Fruit fly (Drosophila melanogaster) whole organism, wandering third instar larva: ENCODE results near the gene CG7320.

Source experiments
- Abd-B ChIP-seq: fragments of >200 bp; optimal IDR thresholded peaks from 2 replicates; lab custom pipeline; 2017; ENCODE audit warnings: missing biosample characterization, missing genetic modification characterization
- CG32264 ChIP-seq: fragments of 200-800 bp; sonication (Bioruptor generic); optimal IDR thresholded peaks from 2 replicates; lab custom pipeline; 2016; ENCODE audit warnings: missing biosample characterization, missing genetic modification characterization
- CG9705 ChIP-seq: fragments of 200-800 bp; sonication (Bioruptor generic); optimal IDR thresholded peaks from 2 replicates; lab custom pipeline; 2018; ENCODE audit warnings: missing biosample characterization, mild to moderate bottlenecking, missing genetic modification characterization
- CrebA ChIP-seq: fragments of 200-800 bp; sonication (Bioruptor generic); optimal IDR thresholded peaks from 2 replicates; lab custom pipeline; 2016; ENCODE audit warnings: missing biosample characterization, mild to moderate bottlenecking, missing genetic modification characterization, borderline replicate concordance
- Dfd ChIP-seq: fragments of >200 bp; optimal IDR thresholded peaks from 2 replicates; lab custom pipeline; 2017; ENCODE audit warnings: missing biosample characterization, missing genetic modification characterization
- Dif ChIP-seq: fragments of 200-275, 200-300 bp; sonication (Bioruptor generic); optimal IDR thresholded peaks from 2 replicates; lab custom pipeline; 2018; ENCODE audit warnings: missing biosample characterization, missing genetic modification characterization; ENCODE audit not compliant: partially characterized antibody
- GATAd ChIP-seq: sonication (Bioruptor generic); optimal IDR thresholded peaks from 2 replicates; lab custom pipeline; 2016; ENCODE audit warnings: missing biosample characterization, missing genetic modification characterization
- HLH106 ChIP-seq: fragments of 200-800 bp; optimal IDR thresholded peaks from 3 replicates; lab custom pipeline; 2019; ENCODE audit warnings: missing biosample characterization, mild to moderate bottlenecking, missing genetic modification characterization, moderate library complexity
- Hnf4 ChIP-seq: fragments of 200-800 bp; sonication (Bioruptor generic); optimal IDR thresholded peaks from 2 replicates; lab custom pipeline; 2016; ENCODE audit warnings: missing biosample characterization, mild to moderate bottlenecking, missing genetic modification characterization
- Hr78 ChIP-seq: fragments of >200 bp; optimal IDR thresholded peaks from 2 replicates; lab custom pipeline; 2017; ENCODE audit warnings: missing biosample characterization, missing genetic modification characterization
- Hr83 ChIP-seq: fragments of 200-300 bp; sonication (Bioruptor generic); optimal IDR thresholded peaks from 2 replicates; lab custom pipeline; 2016; ENCODE audit warnings: missing biosample characterization, mild to moderate bottlenecking, missing genetic modification characterization, moderate library complexity; ENCODE audit not compliant: poor library complexity, severe bottlenecking
- Jra ChIP-seq: sonication (Bioruptor generic); optimal IDR thresholded peaks from 2 replicates; lab custom pipeline; 2016; ENCODE audit warnings: missing biosample characterization, missing genetic modification characterization
- Mio ChIP-seq: sonication (Bioruptor generic); optimal IDR thresholded peaks from 2 replicates; lab custom pipeline; 2016; ENCODE audit warnings: missing biosample characterization, missing genetic modification characterization
- Myc ChIP-seq: fragments of >200 bp; optimal IDR thresholded peaks from 2 replicates; lab custom pipeline; 2017
- N ChIP-seq: fragments of >200 bp; optimal IDR thresholded peaks from 2 replicates; lab custom pipeline; 2018; ENCODE audit warnings: missing biosample characterization, missing external identifiers, missing genetic modification characterization
- OdsH ChIP-seq: fragments of 200-800 bp; sonication (Bioruptor generic); optimal IDR thresholded peaks from 2 replicates; lab custom pipeline; 2016; ENCODE audit warnings: missing biosample characterization, mild to moderate bottlenecking, missing genetic modification characterization
- Rel ChIP-seq, 2 experiments: fragments of 200-800 bp; sonication (Bioruptor generic) in 1 of 2; optimal IDR thresholded peaks; 2 replicates in 1 of 2; 3 replicates in 1 of 2; lab custom pipeline; 2016 to 2019; ENCODE audit warnings: mild to moderate bottlenecking in 2 of 2, missing biosample characterization in 2 of 2, missing genetic modification characterization in 2 of 2, moderate library complexity in 1 of 2
- Sp1 ChIP-seq: fragments of 200-800 bp; sonication (Bioruptor generic); optimal IDR thresholded peaks from 3 replicates; lab custom pipeline; 2019; ENCODE audit warnings: missing biosample characterization, mild to moderate bottlenecking, missing genetic modification characterization, moderate library complexity
- Vsx2 ChIP-seq: fragments of 200-300, 225-300 bp; sonication (Bioruptor generic); optimal IDR thresholded peaks from 2 replicates; lab custom pipeline; 2018; ENCODE audit warnings: missing biosample characterization, missing genetic modification characterization; ENCODE audit not compliant: partially characterized antibody
- br ChIP-seq: fragments of 200-800 bp; sonication (Bioruptor generic); optimal IDR thresholded peaks from 2 replicates; lab custom pipeline; 2016; ENCODE audit warnings: missing biosample characterization, missing genetic modification characterization
- brk ChIP-seq: fragments of 200-800 bp; sonication (Bioruptor generic); optimal IDR thresholded peaks from 2 replicates; lab custom pipeline; 2016; ENCODE audit warnings: missing biosample characterization, mild to moderate bottlenecking, missing genetic modification characterization
- dl ChIP-seq, 2 experiments: fragments of 175-275, 200-275 bp in 1 of 2; fragments of 200-275 bp in 1 of 2; sonication (Bioruptor generic); optimal IDR thresholded peaks; lab custom pipeline; 2018; ENCODE audit warnings: mild to moderate bottlenecking in 2 of 2, missing biosample characterization in 2 of 2, missing genetic modification characterization in 2 of 2, moderate library complexity in 2 of 2; ENCODE audit not compliant: partially characterized antibody in 2 of 2, insufficient read depth in 1 of 2
- dmrt93B ChIP-seq: fragments of 200-800 bp; sonication (Bioruptor generic); optimal IDR thresholded peaks from 2 replicates; lab custom pipeline; 2018; ENCODE audit warnings: missing biosample characterization, mild to moderate bottlenecking, missing genetic modification characterization
- dsf ChIP-seq: sonication (Bioruptor generic); optimal IDR thresholded peaks from 2 replicates; lab custom pipeline; 2016; ENCODE audit warnings: missing biosample characterization, missing genetic modification characterization, borderline replicate concordance
- ey ChIP-seq: fragments of 200-800 bp; sonication (Bioruptor generic); optimal IDR thresholded peaks from 2 replicates; lab custom pipeline; 2016; ENCODE audit warnings: missing biosample characterization, missing genetic modification characterization
- foxo ChIP-seq, 2 experiments: fragments of 200-800 bp; sonication (Bioruptor generic); optimal IDR thresholded peaks; 2 replicates in 1 of 2; 3 replicates in 1 of 2; lab custom pipeline; 2016 to 2017; ENCODE audit warnings: missing biosample characterization in 2 of 2, missing genetic modification characterization in 2 of 2
- fru ChIP-seq: fragments of 200-800 bp; sonication (Bioruptor generic); optimal IDR thresholded peaks from 3 replicates; lab custom pipeline; 2016; ENCODE audit warnings: missing biosample characterization, mild to moderate bottlenecking, missing genetic modification characterization
- h ChIP-seq: fragments of 200-800 bp; sonication (Bioruptor generic); optimal IDR thresholded peaks from 3 replicates; lab custom pipeline; 2016; ENCODE audit warnings: missing biosample characterization, mild to moderate bottlenecking, missing genetic modification characterization
- jim ChIP-seq: fragments of 175-275, 200-325 bp; sonication (Bioruptor generic); optimal IDR thresholded peaks from 2 replicates; lab custom pipeline; 2016; ENCODE audit warnings: missing biosample characterization, mild to moderate bottlenecking, missing genetic modification characterization
- lola ChIP-seq: fragments of >200 bp; optimal IDR thresholded peaks from 2 replicates; lab custom pipeline; 2017; ENCODE audit warnings: missing biosample characterization, missing genetic modification characterization
- pan ChIP-seq: fragments of >200 bp; optimal IDR thresholded peaks from 2 replicates; lab custom pipeline; 2017
- psq ChIP-seq: fragments of 200-800 bp; sonication (Bioruptor generic); optimal IDR thresholded peaks from 3 replicates; lab custom pipeline; 2017; ENCODE audit warnings: missing biosample characterization, mild to moderate bottlenecking, missing genetic modification characterization, moderate library complexity
- rgr ChIP-seq: fragments of 200-800 bp; sonication (Bioruptor generic); optimal IDR thresholded peaks from 3 replicates; lab custom pipeline; 2016; ENCODE audit warnings: missing biosample characterization, mild to moderate bottlenecking, missing genetic modification characterization
- sage ChIP-seq: fragments of 200-800 bp; sonication (Bioruptor generic); optimal IDR thresholded peaks from 2 replicates; lab custom pipeline; 2016; ENCODE audit warnings: missing biosample characterization, mild to moderate bottlenecking, missing genetic modification characterization
- sv ChIP-seq: fragments of 200-800 bp; sonication (Bioruptor generic); optimal IDR thresholded peaks from 3 replicates; lab custom pipeline; 2016; ENCODE audit warnings: missing biosample characterization, missing genetic modification characterization
- tai ChIP-seq: sonication (Bioruptor generic); optimal IDR thresholded peaks from 2 replicates; lab custom pipeline; 2016; ENCODE audit warnings: missing biosample characterization, missing genetic modification characterization
- usp ChIP-seq: fragments of >200 bp; optimal IDR thresholded peaks from 2 replicates; lab custom pipeline; 2017; ENCODE audit warnings: missing biosample characterization, missing genetic modification characterization
- woc ChIP-seq: sonication (Bioruptor generic); optimal IDR thresholded peaks from 2 replicates; lab custom pipeline; 2016; ENCODE audit warnings: missing biosample characterization, mild to moderate bottlenecking, missing genetic modification characterization

CG7320 gene

DNA sequence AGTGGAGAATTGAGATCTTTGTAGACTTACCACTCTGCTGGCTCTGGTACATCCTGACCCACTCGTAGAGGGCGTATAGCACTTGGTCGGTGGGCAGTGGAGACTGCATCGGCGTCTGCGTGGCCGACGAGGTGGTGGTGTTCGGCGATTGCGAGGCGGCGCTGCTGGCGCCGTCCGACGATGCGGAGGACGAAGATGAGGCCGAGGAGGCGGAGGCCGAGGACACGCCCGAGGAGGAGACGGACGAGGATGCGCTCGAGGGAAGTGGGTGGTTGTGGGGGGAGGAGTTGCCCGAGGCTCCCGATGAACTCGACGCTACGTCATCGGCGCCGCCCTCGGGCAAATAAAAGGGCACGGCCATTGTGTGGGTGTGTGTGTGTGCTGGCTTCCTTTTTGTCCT, 16.5 kb upstream of the CG7320 start:
- no peak for TF ChIP-seq woc (GFP tag; lab: Kevin White, UChicago)
- peak; percentile 52 for TF ChIP-seq Dfd (GFP tag; lab: Kevin White, UChicago)
- TF ChIP-seq, all 38 proteins: peak for 1

DNA sequence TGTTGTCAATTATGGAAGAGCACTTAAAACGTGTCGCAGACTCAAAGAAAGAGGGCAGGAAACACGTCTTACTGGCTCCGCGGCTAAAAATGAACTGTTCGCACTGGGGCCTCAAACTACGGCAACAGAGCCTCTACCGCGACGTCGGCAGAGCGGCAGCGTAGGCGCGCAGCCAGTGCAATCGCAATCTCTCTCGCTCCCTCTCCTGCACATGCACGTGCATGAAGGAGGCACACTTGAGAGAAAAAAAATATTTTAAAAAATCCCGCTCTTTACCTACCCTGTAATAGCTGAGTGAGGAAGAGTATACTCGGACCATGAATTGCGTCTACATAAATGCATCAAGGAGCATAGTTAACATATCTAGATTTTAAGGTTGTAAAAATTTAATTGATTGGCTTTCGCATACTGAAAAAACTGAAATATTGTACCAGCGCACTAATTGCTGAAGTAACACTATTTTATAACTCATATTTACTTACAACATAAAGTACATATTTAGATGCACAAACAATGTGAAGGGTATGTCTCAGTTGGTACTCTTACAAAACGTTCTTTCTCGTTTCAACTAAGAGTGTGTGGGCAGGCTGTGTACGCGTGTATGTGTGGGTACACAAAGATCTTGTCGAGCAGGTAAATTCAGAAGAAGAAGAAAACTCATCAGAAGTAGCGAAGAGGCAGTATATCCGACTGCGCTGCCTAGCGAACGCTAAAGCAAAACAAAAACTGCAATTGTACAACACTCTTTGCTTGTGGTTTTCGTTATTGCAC, 15.6 kb upstream of the CG7320 start, which contains the start of gene hid:
Gene hid (minus strand): TSS at position 100 of the 771 bp plus-strand sequence.
- TF ChIP-seq jim (GFP tag; lab: Kevin White, UChicago) (no peak), OdsH (GFP tag; lab: Kevin White, UChicago) (peak; percentile 95), lola (GFP tag; lab: Kevin White, UChicago) (no peak), rgr (GFP tag; lab: Kevin White, UChicago) (peak; percentile 93), CG32264 (GFP tag; lab: Kevin White, UChicago) (peak; percentile 92), GATAd (GFP tag; lab: Kevin White, UChicago) (peak; percentile 8), woc (GFP tag; lab: Kevin White, UChicago) (peak; percentile 99), tai (GFP tag; lab: Kevin White, UChicago) (peak; percentile 90), psq (GFP tag; lab: Kevin White, UChicago) (peak; percentile 98), CrebA (peak; percentile 70), ey (GFP tag; lab: Kevin White, UChicago) (peak; percentile 97), Dif (GFP tag; lab: Kevin White, UChicago) (peak; percentile 88), dmrt93B (peak; percentile 97), sv (peak; percentile 90), dl (GFP tag; optimal IDR thresholded peaks at IDR 0.05; lab: Kevin White, UChicago; ENCODE audit: insufficient read depth in 1 of 2, partially characterized antibody in 2 of 2) (peak; percentile 55 to 56), fru (GFP tag; lab: Kevin White, UChicago) (peak; percentile 97), Vsx2 (GFP tag; lab: Kevin White, UChicago) (peak; percentile 72), pan (peak; percentile 88), usp (GFP tag; lab: Kevin White, UChicago) (no peak), Myc (lab: Kevin White, UChicago) (no peak), HLH106 (tag; lab: Kevin White, UChicago) (peak; percentile 96), Abd-B (GFP tag; lab: Kevin White, UChicago) (no peak), Sp1 (GFP tag; lab: Kevin White, UChicago) (peak; percentile 94), Hr78 (GFP tag; lab: Kevin White, UChicago) (no peak), Rel (GFP tag; optimal IDR thresholded peaks at IDR 0.05; lab: Kevin White, UChicago) (peak; percentile 82), Rel (tag; optimal IDR thresholded peaks at IDR 0.05; lab: Kevin White, UChicago) (peak; percentile 72), Dfd (GFP tag; lab: Kevin White, UChicago) (peak; percentile 62), CG9705 (peak; percentile 94), brk (GFP tag; lab: Kevin White, UChicago) (peak; percentile 87), h (peak; percentile 96), sage (GFP tag; lab: Kevin White, UChicago) (peak; percentile 63), Jra (GFP tag; lab: Kevin White, UChicago) (peak; percentile 79), br (peak; percentile 92), Hr83 (GFP tag; lab: Kevin White, UChicago) (peak; percentile 10), foxo (GFP tag; optimal IDR thresholded peaks at IDR 0.05; lab: Kevin White, UChicago) (peak; percentile 41 to 95), N (GFP tag; lab: Kevin White, UChicago) (no peak), dsf (GFP tag; lab: Kevin White, UChicago) (peak; percentile 56), Hnf4 (peak; percentile 86), Mio (GFP tag; lab: Kevin White, UChicago) (peak; percentile 44)
- TF ChIP-seq, all 38 proteins: peak for 31
